Fruit fly (Drosophila melanogaster) whole organism, prepupa: ENCODE measurements around the gene CG43843.

ENCODE experiments used
- Blimp-1 ChIP-seq: fragments of 200-800 bp; sonication (Bioruptor generic); optimal IDR thresholded peaks from 3 replicates; lab custom pipeline; 2017; ENCODE audit warnings: missing biosample characterization, missing genetic modification characterization, mild to moderate bottlenecking, moderate library complexity, missing genetic modification reagents
- CG10631 ChIP-seq: fragments of 200-800 bp; sonication (Bioruptor generic); optimal IDR thresholded peaks from 2 replicates; lab custom pipeline; 2016; ENCODE audit warnings: missing biosample characterization, missing genetic modification characterization
- CG10669 ChIP-seq: fragments of 200-800 bp; sonication (Bioruptor generic); optimal IDR thresholded peaks from 3 replicates; lab custom pipeline; 2018; ENCODE audit warnings: missing biosample characterization, mild to moderate bottlenecking, missing genetic modification characterization, moderate library complexity
- CG11294 ChIP-seq: fragments of 200-800 bp; sonication (Bioruptor generic); IDR thresholded peaks from 2 replicates; pipeline ENCODE4 v1.3.6; 2022; ENCODE audit warnings: missing biosample characterization, missing genetic modification characterization
- CG11762 ChIP-seq: fragments of 200-800 bp; sonication (Bioruptor generic); optimal IDR thresholded peaks from 3 replicates; lab custom pipeline; 2016; ENCODE audit warnings: missing biosample characterization, missing genetic modification characterization; ENCODE audit not compliant: insufficient read depth
- CG15336 ChIP-seq: fragments of 200-800 bp; sonication (Bioruptor generic); IDR thresholded peaks from 2 replicates; pipeline ENCODE4 v1.3.6; 2022; ENCODE audit warnings: missing biosample characterization, missing genetic modification characterization
- CG1621 ChIP-seq: fragments of 200-800 bp; sonication (Bioruptor generic); optimal IDR thresholded peaks from 3 replicates; lab custom pipeline; 2018; ENCODE audit warnings: missing biosample characterization, mild to moderate bottlenecking, missing genetic modification characterization
- CG16779 ChIP-seq: fragments of 200-800 bp; sonication (Bioruptor generic); optimal IDR thresholded peaks from 3 replicates; lab custom pipeline; 2017; ENCODE audit warnings: missing biosample characterization, mild to moderate bottlenecking, missing genetic modification characterization
- CG3032 ChIP-seq: fragments of 200-800 bp; optimal IDR thresholded peaks from 2 replicates; lab custom pipeline; 2019; ENCODE audit warnings: missing biosample characterization, mild to moderate bottlenecking, missing genetic modification characterization, moderate library complexity
- CG32006 ChIP-seq: fragments of 200-800 bp; sonication (Bioruptor generic); optimal IDR thresholded peaks from 3 replicates; lab custom pipeline; 2017; ENCODE audit warnings: missing biosample characterization, mild to moderate bottlenecking, missing genetic modification characterization
- CG34406 ChIP-seq: fragments of 200-800 bp; sonication (Bioruptor generic); optimal IDR thresholded peaks from 3 replicates; lab custom pipeline; 2016; ENCODE audit warnings: missing biosample characterization, missing genetic modification characterization
- CG6163 ChIP-seq: fragments of 200-800 bp; sonication (Bioruptor generic); IDR thresholded peaks from 3 replicates; pipeline ENCODE4 v1.3.6; 2022; ENCODE audit warnings: missing biosample characterization, missing genetic modification characterization
- CG6792 ChIP-seq: fragments of 200-800 bp; sonication (Bioruptor generic); optimal IDR thresholded peaks from 3 replicates; lab custom pipeline; 2016; ENCODE audit warnings: missing biosample characterization, missing genetic modification characterization
- CG6808 ChIP-seq: fragments of 200-800 bp; sonication (Bioruptor generic); optimal IDR thresholded peaks from 3 replicates; lab custom pipeline; 2017; ENCODE audit warnings: missing biosample characterization, missing genetic modification characterization, mild to moderate bottlenecking, moderate library complexity, missing genetic modification reagents
- CG6854 ChIP-seq: fragments of 200-800 bp; sonication (Bioruptor generic); optimal IDR thresholded peaks from 2 replicates; lab custom pipeline; 2017; ENCODE audit warnings: missing biosample characterization, mild to moderate bottlenecking, missing genetic modification characterization
- CG7368 ChIP-seq: fragments of 200-800 bp; sonication (Bioruptor generic); optimal IDR thresholded peaks from 3 replicates; lab custom pipeline; 2016; ENCODE audit warnings: missing biosample characterization, missing genetic modification characterization
- CG8632 ChIP-seq: fragments of 200-800 bp; sonication (Bioruptor generic); optimal IDR thresholded peaks from 3 replicates; lab custom pipeline; 2016; ENCODE audit warnings: missing biosample characterization, missing genetic modification characterization
- Eip78C ChIP-seq: fragments of 200-800 bp; sonication (Bioruptor generic); peaks from one replicate; lab custom pipeline; 2016; ENCODE audit warnings: missing biosample characterization, missing genetic modification characterization
- Ets96B ChIP-seq: fragments of 200-800 bp; optimal IDR thresholded peaks from 2 replicates; lab custom pipeline; 2019; ENCODE audit warnings: missing biosample characterization, mild to moderate bottlenecking, missing genetic modification characterization, moderate library complexity
- Gug ChIP-seq: fragments of 200-800 bp; sonication (Bioruptor generic); IDR thresholded peaks from 2 replicates; pipeline ENCODE4 v1.3.6; 2022; ENCODE audit warnings: missing biosample characterization, missing genetic modification characterization
- Hr39 ChIP-seq: fragments of 200-800 bp; sonication (Bioruptor generic); optimal IDR thresholded peaks from 2 replicates; lab custom pipeline; 2016; ENCODE audit warnings: missing biosample characterization, missing genetic modification characterization
- Hr4 ChIP-seq: fragments of 200-800 bp; sonication (Bioruptor generic); optimal IDR thresholded peaks from 3 replicates; lab custom pipeline; 2016; ENCODE audit warnings: missing biosample characterization, missing genetic modification characterization
- Lpt ChIP-seq: fragments of 200-800 bp; sonication (Bioruptor generic); optimal IDR thresholded peaks from 3 replicates; lab custom pipeline; 2016; ENCODE audit warnings: missing biosample characterization, missing genetic modification characterization
- Met ChIP-seq: fragments of 200-800 bp; sonication (Bioruptor generic); optimal IDR thresholded peaks from 3 replicates; lab custom pipeline; 2016; ENCODE audit warnings: missing biosample characterization, missing genetic modification characterization
- OdsH ChIP-seq: fragments of 200-800 bp; sonication (Bioruptor generic); optimal IDR thresholded peaks from 3 replicates; lab custom pipeline; 2016; ENCODE audit warnings: missing biosample characterization, missing genetic modification characterization
- Sox102F ChIP-seq: fragments of 200-800 bp; sonication (Bioruptor generic); optimal IDR thresholded peaks from 2 replicates; lab custom pipeline; 2016; ENCODE audit warnings: missing biosample characterization, mild to moderate bottlenecking, missing genetic modification characterization
- Sox14 ChIP-seq: fragments of 200-800 bp; sonication (Bioruptor generic); optimal IDR thresholded peaks from 3 replicates; lab custom pipeline; 2016; ENCODE audit warnings: missing biosample characterization, missing genetic modification characterization
- achi ChIP-seq: fragments of 200-800 bp; sonication (Bioruptor generic); optimal IDR thresholded peaks from 3 replicates; lab custom pipeline; 2016; ENCODE audit warnings: missing biosample characterization, missing genetic modification characterization
- cyc ChIP-seq: fragments of 200-800 bp; sonication (Bioruptor generic); optimal IDR thresholded peaks from 3 replicates; lab custom pipeline; 2016; ENCODE audit warnings: missing biosample characterization, missing genetic modification characterization
- dac ChIP-seq: fragments of 200-800 bp; sonication (Bioruptor generic); optimal IDR thresholded peaks from 2 replicates; lab custom pipeline; 2017; ENCODE audit warnings: missing biosample characterization, mild to moderate bottlenecking, missing genetic modification characterization
- dsx ChIP-seq: fragments of 200-800 bp; optimal IDR thresholded peaks from 3 replicates; lab custom pipeline; 2019; ENCODE audit warnings: missing biosample characterization, mild to moderate bottlenecking, missing genetic modification characterization, moderate library complexity; ENCODE audit not compliant: poor library complexity, severe bottlenecking
- eg ChIP-seq: fragments of 200-800 bp; sonication (Bioruptor generic); IDR thresholded peaks from 3 replicates; pipeline ENCODE4 v1.3.6; 2022; ENCODE audit warnings: missing biosample characterization, missing genetic modification characterization
- esn ChIP-seq: fragments of 200-800 bp; sonication (Bioruptor generic); optimal IDR thresholded peaks from 2 replicates; lab custom pipeline; 2016; ENCODE audit warnings: missing biosample characterization, mild to moderate bottlenecking, missing genetic modification characterization, moderate library complexity
- fd59A ChIP-seq: fragments of 200-800 bp; sonication (Bioruptor generic); optimal IDR thresholded peaks from 2 replicates; lab custom pipeline; 2017; ENCODE audit warnings: missing biosample characterization, mild to moderate bottlenecking, missing genetic modification characterization, missing genetic modification reagents
- fkh ChIP-seq: fragments of 200-800 bp; sonication (Bioruptor generic); optimal IDR thresholded peaks from 3 replicates; lab custom pipeline; 2017; ENCODE audit warnings: missing biosample characterization, mild to moderate bottlenecking, missing genetic modification characterization, moderate library complexity
- lz ChIP-seq: fragments of 200-800 bp; sonication (Bioruptor generic); optimal IDR thresholded peaks from 3 replicates; lab custom pipeline; 2016; ENCODE audit warnings: missing biosample characterization, missing genetic modification characterization
- salr ChIP-seq, 2 experiments: fragments of 200-800 bp; sonication (Bioruptor generic); optimal IDR thresholded peaks; 3 replicates each; lab custom pipeline; 2016 to 2018; ENCODE audit warnings: missing biosample characterization in 2 of 2, missing genetic modification characterization in 2 of 2, mild to moderate bottlenecking in 1 of 2
- spab ChIP-seq: fragments of 200-800 bp; sonication (Bioruptor generic); optimal IDR thresholded peaks from 2 replicates; lab custom pipeline; 2017; ENCODE audit warnings: missing biosample characterization, mild to moderate bottlenecking, missing genetic modification characterization, missing genetic modification reagents
- ss ChIP-seq, 2 experiments: fragments of 200-800 bp; sonication (Bioruptor generic); optimal IDR thresholded peaks; 2 replicates in 1 of 2; 3 replicates in 1 of 2; lab custom pipeline; 2017 to 2018; ENCODE audit warnings: mild to moderate bottlenecking in 2 of 2, missing biosample characterization in 2 of 2, missing genetic modification characterization in 2 of 2, moderate library complexity in 1 of 2
- svp ChIP-seq: fragments of 200-800 bp; sonication (Bioruptor generic); peaks from one replicate; lab custom pipeline; 2016; ENCODE audit warnings: missing biosample characterization, missing genetic modification characterization
- topi ChIP-seq: fragments of 200-800 bp; sonication (Bioruptor generic); optimal IDR thresholded peaks from 3 replicates; lab custom pipeline; 2016; ENCODE audit warnings: missing biosample characterization, missing genetic modification characterization
- vri ChIP-seq: fragments of 200-800 bp; sonication (Bioruptor generic); optimal IDR thresholded peaks from 3 replicates; lab custom pipeline; 2016; ENCODE audit warnings: missing biosample characterization, mild to moderate bottlenecking, missing genetic modification characterization

CG43843 gene

DNA sequence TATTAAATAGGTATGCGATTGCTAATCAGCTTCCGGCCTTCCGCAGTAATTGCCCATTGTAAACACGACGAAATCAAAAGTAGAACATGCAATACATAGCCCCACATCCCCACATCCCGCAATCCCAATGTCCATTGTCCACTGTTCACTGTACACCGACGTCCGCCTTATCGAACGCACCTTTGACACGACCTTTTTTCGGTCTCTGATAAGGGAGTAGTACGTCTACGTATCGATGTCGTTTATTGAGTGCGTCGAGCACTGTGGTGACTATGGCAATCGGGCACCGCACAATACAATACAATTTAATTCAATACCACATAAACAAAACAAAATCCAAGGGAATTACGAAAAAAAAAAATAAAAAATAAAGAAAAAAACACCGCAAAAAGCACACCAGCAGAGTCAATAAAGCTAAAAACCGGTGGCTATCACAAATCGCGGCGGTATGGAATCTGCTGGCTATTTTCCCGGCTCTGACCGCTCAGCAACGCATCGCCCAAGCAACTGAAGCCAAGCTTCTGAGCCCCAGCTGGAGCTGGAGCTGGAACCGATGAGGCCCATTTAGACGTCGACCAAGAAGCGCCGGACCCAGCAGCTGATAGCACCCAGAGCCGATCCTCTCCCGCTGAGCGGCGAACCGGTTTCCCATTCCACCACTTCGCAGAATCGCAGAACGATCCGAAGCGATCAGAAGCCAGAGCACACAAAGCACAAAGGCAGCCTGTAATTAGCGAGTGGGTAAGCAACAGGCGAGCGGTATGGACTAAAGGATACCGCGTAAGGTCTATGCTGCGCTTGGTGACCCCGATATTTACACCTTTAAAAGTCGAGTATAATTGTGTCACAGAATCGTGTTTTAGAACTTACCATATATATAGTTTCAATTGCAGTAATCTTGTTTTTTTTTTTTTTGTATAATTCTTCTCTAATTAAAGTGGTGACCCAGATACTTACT lies 23.3 kb upstream of the CG43843 start, which contains the start of gene Hayan (continued):
- TF ChIP-seq CG34406 (GFP tag; lab: Kevin White, UChicago) (peak; percentile 17), Gug (GFP tag; lab: Robert Waterston, UW) (no peak), fd59A (GFP tag; lab: Kevin White, UChicago) (no peak), OdsH (GFP tag; lab: Kevin White, UChicago) (peak; percentile 6), cyc (no peak), dac (GFP tag; lab: Kevin White, UChicago) (no peak), CG1621 (tag; lab: Kevin White, UChicago) (peak; percentile 93), eg (GFP tag; lab: Robert Waterston, UW) (peak; percentile 41; the same call in 1 of the 3 replicates), Lpt (peak; percentile 50), CG11762 (GFP tag; lab: Kevin White, UChicago) (no peak), spab (peak; percentile 29), Blimp-1 (no peak), fkh (GFP tag; lab: Kevin White, UChicago) (no peak), CG3032 (tag; lab: Kevin White, UChicago) (peak; percentile 20), Hr4 (no peak), CG6163 (GFP tag; lab: Robert Waterston, UW) (peak; percentile 63; the same call in 2 of the 3 replicates), CG8632 (no peak), CG16779 (tag; lab: Kevin White, UChicago) (peak; percentile 63), CG10631 (GFP tag; lab: Kevin White, UChicago) (no peak), esn (peak; percentile 21)

DNA sequence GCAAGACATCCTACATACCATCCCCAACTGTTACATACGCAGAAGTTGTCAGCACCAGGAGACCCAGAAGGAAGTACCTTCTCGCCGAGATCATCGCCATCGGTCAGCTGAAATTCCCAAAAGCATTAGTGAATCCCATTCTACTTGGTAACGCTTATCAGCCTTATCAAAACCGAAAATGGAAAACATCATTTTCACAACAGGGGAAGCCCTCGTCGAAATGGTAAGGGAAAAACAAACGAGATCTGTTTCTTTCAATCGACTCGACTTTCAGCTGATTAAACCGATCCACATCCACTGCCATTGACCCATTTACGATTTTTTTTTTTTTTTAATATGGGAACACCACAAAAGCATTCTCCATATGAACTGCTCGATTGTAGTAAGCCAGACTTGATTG lies 22.3 kb upstream of the CG43843 start:
- TF ChIP-seq vri (GFP tag; lab: Kevin White, UChicago) (no peak), CG15336 (GFP tag; lab: Robert Waterston, UW) (no peak), CG11294 (GFP tag; lab: Robert Waterston, UW) (no peak), Blimp-1 (no peak), OdsH (GFP tag; lab: Kevin White, UChicago) (no peak), CG11762 (GFP tag; lab: Kevin White, UChicago) (no peak), CG6854 (no peak), salr (GFP tag; optimal IDR thresholded peaks at IDR 0.05; lab: Kevin White, UChicago) (no peak), Sox102F (no peak), topi (no peak), fd59A (GFP tag; lab: Kevin White, UChicago) (no peak), ss (GFP tag; optimal IDR thresholded peaks at IDR 0.05; lab: Kevin White, UChicago) (no peak), Sox14 (GFP tag; lab: Kevin White, UChicago) (no peak), CG34406 (GFP tag; lab: Kevin White, UChicago) (no peak), CG16779 (tag; lab: Kevin White, UChicago) (no peak)

DNA sequence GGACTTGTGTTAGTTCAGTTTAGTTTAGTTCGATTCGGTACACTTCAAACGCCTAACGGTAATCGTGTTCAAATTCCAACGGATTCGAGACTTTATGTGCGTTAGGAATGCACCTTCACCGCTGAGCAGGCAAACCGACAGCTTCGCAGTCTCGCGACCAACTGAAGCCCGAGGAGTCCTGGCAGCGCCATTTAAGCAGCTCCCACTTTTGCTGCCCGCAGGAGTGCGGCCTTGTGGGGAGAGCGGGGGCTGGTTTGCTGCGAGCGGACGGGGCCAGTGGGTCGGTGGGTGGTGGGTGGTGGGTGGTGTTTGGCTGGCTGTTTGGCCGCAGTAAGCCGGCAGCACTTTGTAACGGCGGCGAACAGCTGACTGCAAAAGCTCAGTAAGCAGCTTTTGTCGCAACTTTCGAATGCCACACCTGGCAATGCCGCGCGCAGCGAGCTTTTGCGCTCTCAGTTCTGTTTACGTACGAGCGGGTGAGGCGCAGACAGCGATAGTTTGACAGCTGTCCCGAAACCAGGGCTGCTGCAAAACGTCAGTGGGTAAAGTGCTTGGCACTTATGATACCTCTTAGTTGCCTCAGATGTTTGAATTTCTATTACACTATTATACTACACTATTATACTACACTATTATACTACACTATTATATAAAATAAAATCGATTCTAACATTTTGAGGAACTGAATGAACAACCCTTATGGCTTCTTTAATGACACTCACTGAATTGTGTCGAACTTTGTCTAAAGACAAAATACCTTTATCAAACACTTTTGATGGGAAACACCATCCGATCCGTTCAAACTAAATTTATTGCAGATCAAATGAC lies 19.3 kb upstream of the CG43843 start, which contains the start of gene CG32547:
Gene CG32547, minus strand, starts transcription at position 181 of the 828 bp plus-strand sequence.
- TF ChIP-seq Hr39 (GFP tag; lab: Kevin White, UChicago) (peak; percentile 3), lz (no peak), Eip78C (GFP tag; lab: Kevin White, UChicago) (peak; percentile 74), esn (peak; percentile 14), CG10669 (GFP tag; lab: Kevin White, UChicago) (peak; percentile 21), achi (GFP tag; lab: Kevin White, UChicago) (peak; percentile 91), CG6163 (GFP tag; lab: Robert Waterston, UW) (peak; percentile 34; the same call in 1 of the 3 replicates), Met (GFP tag; lab: Kevin White, UChicago) (peak; percentile 43), svp (peak; percentile 36), fkh (GFP tag; lab: Kevin White, UChicago) (peak; percentile 89), Ets96B (tag; lab: Kevin White, UChicago) (peak; percentile 2), CG6808 (GFP tag; lab: Kevin White, UChicago) (peak; percentile 12), CG11762 (GFP tag; lab: Kevin White, UChicago) (no peak), Hr4 (peak; percentile 33), eg (GFP tag; lab: Robert Waterston, UW) (peak; percentile 15; the same call in 2 of the 3 replicates), CG32006 (GFP tag; lab: Kevin White, UChicago) (peak; percentile 23), CG6792 (no peak), dsx (GFP tag; lab: Kevin White, UChicago) (no peak), CG7368 (no peak)
- TF ChIP-seq, all 60 proteins: peak for 14
